Fruit fly (Drosophila melanogaster): Measurements from ENCODE around the gene fig.
A peak's percentile ranks its signal among the peaks of the same experiment; 100 is the strongest.

Gene fig

dm6 chr3R:29772090-29772794 lies 8.0 kb downstream of the fig start (continued):
- TF ChIP-seq CG6792 (GFP tag; optimal IDR thresholded peaks at IDR 0.05) (peak; percentile 30), OdsH (GFP tag; optimal IDR thresholded peaks at IDR 0.05) (peak; percentile 27), salr (GFP tag; optimal IDR thresholded peaks at IDR 0.05) (peak in 1 of 2 experiments; percentile 60), topi (GFP tag; optimal IDR thresholded peaks at IDR 0.05) (peak; percentile 52), dac (GFP tag; optimal IDR thresholded peaks at IDR 0.05) (no peak), CG8119 (GFP tag; IDR thresholded peaks at IDR 0.05) (no peak), fd85E (GFP tag; optimal IDR thresholded peaks at IDR 0.05) (no peak)

- TF ChIP-seq dsx (GFP tag; optimal IDR thresholded peaks at IDR 0.05; ENCODE audit: poor library complexity, severe bottlenecking), result peak; percentile 17
- no peak for TF ChIP-seq fd85E (GFP tag; optimal IDR thresholded peaks at IDR 0.05)
- no peak for TF ChIP-seq pdm3 (GFP tag; optimal IDR thresholded peaks at IDR 0.05)
- no peak for TF ChIP-seq CG9139 (GFP tag; optimal IDR thresholded peaks at IDR 0.05)
- no peak for TF ChIP-seq CG6163 (GFP tag; IDR thresholded peaks at IDR 0.05)
- peak; percentile 97 for TF ChIP-seq fkh (GFP tag; optimal IDR thresholded peaks at IDR 0.05)
- TF ChIP-seq CG8119 (GFP tag; IDR thresholded peaks at IDR 0.05), result peak; percentile 27; the same call in 1 of the 3 replicates
- TF ChIP-seq vri (GFP tag; optimal IDR thresholded peaks at IDR 0.05), result peak; percentile 67
- TF ChIP-seq ss (GFP tag; optimal IDR thresholded peaks at IDR 0.05), result peak in 1 of 2 experiments; percentile 46
- TF ChIP-seq Ets21C (GFP tag; optimal IDR thresholded peaks at IDR 0.05), result no peak
- peak; percentile 18; the same call in 1 of the 2 replicates for TF ChIP-seq CG15336 (GFP tag; IDR thresholded peaks at IDR 0.05)
- TF ChIP-seq salr (GFP tag; optimal IDR thresholded peaks at IDR 0.05), result no peak
- peak; percentile 44; the same call in 1 of the 3 replicates for TF ChIP-seq eg (GFP tag; IDR thresholded peaks at IDR 0.05)
- TF ChIP-seq CG16779 (tag; optimal IDR thresholded peaks at IDR 0.05), result peak; percentile 25
Measured at dm6 chr3R:29771645-29772089, 8.6 kb downstream of the fig start.

dm6 chr3R:29770930-29771329 lies 9.3 kb downstream of the fig start:
- no peak for TF ChIP-seq CG1621 (tag; optimal IDR thresholded peaks at IDR 0.05)
- 0 out of 3 replicates have a peak, but pooled peaks have one; percentile 6 for TF ChIP-seq CG6163 (GFP tag; IDR thresholded peaks at IDR 0.05)

dm6 chr3R:29767236-29767635 lies 13.0 kb downstream of the fig start:
- TF ChIP-seq CG3919 (GFP tag; optimal IDR thresholded peaks at IDR 0.05) (peak; percentile 9), CG15336 (GFP tag; IDR thresholded peaks at IDR 0.05) (no peak)

- TF ChIP-seq ss (GFP tag; optimal IDR thresholded peaks at IDR 0.05) (peak in 1 of 2 experiments; percentile 31), cyc (GFP tag; optimal IDR thresholded peaks at IDR 0.05) (no peak), CG10631 (GFP tag; optimal IDR thresholded peaks at IDR 0.05) (no peak), CG31627 (GFP tag; optimal IDR thresholded peaks at IDR 0.05) (no peak), CG9139 (GFP tag; optimal IDR thresholded peaks at IDR 0.05) (no peak), CG8632 (GFP tag; optimal IDR thresholded peaks at IDR 0.05) (no peak), CG32006 (GFP tag; optimal IDR thresholded peaks at IDR 0.05) (no peak), CG3032 (tag; optimal IDR thresholded peaks at IDR 0.05) (no peak), CG15336 (GFP tag; IDR thresholded peaks at IDR 0.05) (no peak), fd85E (GFP tag; optimal IDR thresholded peaks at IDR 0.05) (no peak), CG11762 (GFP tag; optimal IDR thresholded peaks at IDR 0.05; ENCODE audit: insufficient read depth) (no peak), CG11902 (GFP tag; optimal IDR thresholded peaks at IDR 0.05) (no peak), spab (GFP tag; optimal IDR thresholded peaks at IDR 0.05) (no peak), esn (GFP tag; optimal IDR thresholded peaks at IDR 0.05) (no peak), CG6792 (GFP tag; optimal IDR thresholded peaks at IDR 0.05) (no peak), Sox102F (GFP tag; optimal IDR thresholded peaks at IDR 0.05) (peak; percentile 25), lz (GFP tag; optimal IDR thresholded peaks at IDR 0.05) (no peak), CG3919 (GFP tag; optimal IDR thresholded peaks at IDR 0.05) (peak; percentile 18), fd59A (GFP tag; optimal IDR thresholded peaks at IDR 0.05) (no peak), topi (GFP tag; optimal IDR thresholded peaks at IDR 0.05) (no peak), vri (GFP tag; optimal IDR thresholded peaks at IDR 0.05) (peak; percentile 23), CG6854 (GFP tag; optimal IDR thresholded peaks at IDR 0.05) (peak; percentile 55), net (GFP tag; optimal IDR thresholded peaks at IDR 0.05) (no peak), CG6808 (GFP tag; optimal IDR thresholded peaks at IDR 0.05) (peak; percentile 11), Blimp-1 (GFP tag; optimal IDR thresholded peaks at IDR 0.05) (no peak), Hr39 (GFP tag; optimal IDR thresholded peaks at IDR 0.05) (no peak)
Measured at dm6 chr3R:29765267-29766095, 14.8 kb downstream of the fig start, which contains the start of gene kay. TSS of gene kay (plus strand) at chr3R:29765995.

Data from whole organism, prepupa.